Fruit fly (Drosophila melanogaster) whole organism, pupa: Measurements from ENCODE around the gene AgmNAT.
A peak's percentile ranks its signal among the peaks of the same experiment; 100 is the strongest.

Source experiments
- CG10348 ChIP-seq: fragments of 200-800 bp; sonication (Bioruptor generic); IDR thresholded peaks from 2 replicates; pipeline ENCODE4 v1.3.6; 2022; ENCODE audit warnings: missing biosample characterization, missing genetic modification characterization
- CG12605 ChIP-seq: fragments of 200-800 bp; sonication (Bioruptor generic); IDR thresholded peaks from 2 replicates; pipeline ENCODE4 v1.3.6; 2022; ENCODE audit warnings: missing biosample characterization, missing genetic modification characterization
- CG13204 ChIP-seq: fragments of 200-800 bp; sonication (Bioruptor generic); optimal IDR thresholded peaks from 2 replicates; lab custom pipeline; 2018; ENCODE audit warnings: missing biosample characterization, mild to moderate bottlenecking, missing genetic modification characterization, moderate library complexity
- CG14655 ChIP-seq: fragments of 200-800 bp; sonication (Bioruptor generic); optimal IDR thresholded peaks from 3 replicates; lab custom pipeline; 2017; ENCODE audit warnings: mild to moderate bottlenecking, missing biosample characterization, missing genetic modification reagents, missing genetic modification characterization
- CG15710 ChIP-seq: fragments of 200-800 bp; sonication (Bioruptor generic); optimal IDR thresholded peaks from 2 replicates; lab custom pipeline; 2018; ENCODE audit warnings: missing biosample characterization, mild to moderate bottlenecking, missing genetic modification characterization, moderate library complexity
- CG17806 ChIP-seq: fragments of 200-800 bp; sonication (Bioruptor generic); optimal IDR thresholded peaks from 2 replicates; lab custom pipeline; 2018; ENCODE audit warnings: missing biosample characterization, mild to moderate bottlenecking, missing genetic modification characterization, moderate library complexity
- CG32121 ChIP-seq: fragments of 200-800 bp; sonication (Bioruptor generic); IDR thresholded peaks from 2 replicates; pipeline ENCODE4 v1.3.6; 2022; ENCODE audit warnings: missing biosample characterization, missing genetic modification characterization
- CG34367 ChIP-seq: fragments of 200-800 bp; sonication (Bioruptor generic); optimal IDR thresholded peaks from 2 replicates; lab custom pipeline; 2018; ENCODE audit warnings: missing biosample characterization, mild to moderate bottlenecking, missing genetic modification characterization
- CG4496 ChIP-seq: fragments of 200-800 bp; sonication (Bioruptor generic); IDR thresholded peaks from 3 replicates; pipeline ENCODE4 v1.3.6; 2022; ENCODE audit warnings: missing biosample characterization, missing genetic modification characterization
- CG8159 ChIP-seq: fragments of 200-800 bp; sonication (Bioruptor generic); optimal IDR thresholded peaks from 3 replicates; lab custom pipeline; 2018; ENCODE audit warnings: missing biosample characterization, mild to moderate bottlenecking, missing genetic modification characterization, moderate library complexity
- CG8301 ChIP-seq: fragments of 200-800 bp; sonication (Bioruptor generic); optimal IDR thresholded peaks from 2 replicates; lab custom pipeline; 2018; ENCODE audit warnings: missing biosample characterization, mild to moderate bottlenecking, missing genetic modification characterization
- CG9948 ChIP-seq: fragments of 200-800 bp; sonication (Bioruptor generic); optimal IDR thresholded peaks from 2 replicates; lab custom pipeline; 2018; ENCODE audit warnings: missing biosample characterization, mild to moderate bottlenecking, missing genetic modification characterization, moderate library complexity
- D1 ChIP-seq: fragments of 200-800 bp; sonication (Bioruptor generic); optimal IDR thresholded peaks from 2 replicates; lab custom pipeline; 2018; ENCODE audit warnings: missing biosample characterization, mild to moderate bottlenecking, missing genetic modification characterization, moderate library complexity
- EcR ChIP-seq: fragments of 200-800 bp; sonication (Bioruptor generic); optimal IDR thresholded peaks from 3 replicates; lab custom pipeline; 2019; ENCODE audit warnings: missing biosample characterization, missing genetic modification characterization, mild to moderate bottlenecking, moderate library complexity, missing genetic modification reagents
- Ets98B ChIP-seq: fragments of 200-800 bp; sonication (Bioruptor generic); IDR thresholded peaks from 2 replicates; pipeline ENCODE4 v1.3.6; 2022; ENCODE audit warnings: missing biosample characterization, missing genetic modification characterization
- Pif1A ChIP-seq: fragments of 200-800 bp; sonication (Bioruptor generic); optimal IDR thresholded peaks from 3 replicates; lab custom pipeline; 2016; ENCODE audit warnings: missing biosample characterization, missing genetic modification characterization
- Pif1B ChIP-seq: fragments of 200-800 bp; sonication (Bioruptor generic); optimal IDR thresholded peaks from 3 replicates; lab custom pipeline; 2016; ENCODE audit warnings: missing biosample characterization, missing genetic modification characterization
- Snoo ChIP-seq: fragments of 200-800 bp; sonication (Bioruptor generic); optimal IDR thresholded peaks from 3 replicates; lab custom pipeline; 2017; ENCODE audit warnings: missing biosample characterization, mild to moderate bottlenecking, missing genetic modification characterization, inconsistent platforms
- fd96Ca ChIP-seq: fragments of 200-800 bp; sonication (Bioruptor generic); IDR thresholded peaks from 3 replicates; pipeline ENCODE4 v1.3.6; 2022; ENCODE audit warnings: missing biosample characterization, missing genetic modification characterization
- gl ChIP-seq: fragments of 200-800 bp; sonication (Bioruptor generic); optimal IDR thresholded peaks from 2 replicates; lab custom pipeline; 2018; ENCODE audit warnings: missing biosample characterization, mild to moderate bottlenecking, missing genetic modification characterization
- rn ChIP-seq: fragments of 200-800 bp; sonication (Bioruptor generic); IDR thresholded peaks from 2 replicates; pipeline ENCODE4 v1.3.6; 2022; ENCODE audit warnings: missing biosample characterization, missing genetic modification characterization

The AgmNAT gene

DNA sequence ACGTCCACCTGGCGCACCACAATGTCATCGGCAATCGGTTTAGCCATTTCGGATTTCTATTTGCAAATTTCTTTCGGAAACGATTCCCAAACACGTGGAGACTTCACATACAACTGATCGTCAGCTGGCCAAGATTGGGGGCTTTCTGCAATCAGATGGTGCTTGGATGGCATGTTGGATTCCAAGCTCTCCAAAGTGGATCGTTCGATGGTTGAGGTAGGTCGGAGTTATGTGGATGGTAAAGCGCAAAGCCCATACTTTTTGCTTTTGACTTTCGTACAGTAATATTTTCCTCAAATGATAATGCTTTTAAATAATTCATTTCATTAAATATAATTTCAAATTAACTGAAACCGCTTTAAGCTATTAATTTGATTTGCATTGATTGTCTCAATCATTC, at the start of gene AgmNAT:
AgmNAT (minus strand) TSS at position 101 of the 400 bp plus-strand sequence.
- TF ChIP-seq Pif1B (GFP tag; lab: Kevin White, UChicago) = no peak
- no peak for TF ChIP-seq CG13204
- no peak for TF ChIP-seq gl (tag; lab: Kevin White, UChicago)
- TF ChIP-seq CG17806 (tag; lab: Kevin White, UChicago) = no peak
- no peak for TF ChIP-seq D1 (tag; lab: Kevin White, UChicago)
- no peak for TF ChIP-seq Ets98B (GFP tag; lab: Robert Waterston, UW)
- TF ChIP-seq Pif1A = no peak
- TF ChIP-seq rn (GFP tag; lab: Robert Waterston, UW) = no peak
- no peak for TF ChIP-seq CG8159 (tag; lab: Kevin White, UChicago)
- TF ChIP-seq fd96Ca = no peak
- no peak for TF ChIP-seq CG14655
- TF ChIP-seq CG32121 (GFP tag; lab: Robert Waterston, UW) = no peak
- TF ChIP-seq CG12605 = no peak
- no peak for TF ChIP-seq CG34367 (tag; lab: Kevin White, UChicago)
- no peak for TF ChIP-seq CG4496 (GFP tag; lab: Robert Waterston, UW)
- no peak for TF ChIP-seq CG8301 (tag; lab: Kevin White, UChicago)
- no peak for TF ChIP-seq CG10348 (GFP tag; lab: Robert Waterston, UW)

dm6 chrX:5865051-5865450, 49.4 kb upstream of the AgmNAT start, which contains the start of gene CG43137:
Gene CG43137, minus strand, starts transcription at chrX:5865151.
- no peak for TF ChIP-seq CG15710 (tag; lab: Kevin White, UChicago)
- no peak for TF ChIP-seq CG10348 (GFP tag; lab: Robert Waterston, UW)
- no peak for TF ChIP-seq CG12605
- TF ChIP-seq CG14655 = no peak
- TF ChIP-seq fd96Ca = no peak
- no peak for TF ChIP-seq EcR
- no peak for TF ChIP-seq Ets98B (GFP tag; lab: Robert Waterston, UW)
- TF ChIP-seq CG8301 (tag; lab: Kevin White, UChicago) = no peak
- TF ChIP-seq CG8159 (tag; lab: Kevin White, UChicago) = no peak
- TF ChIP-seq CG17806 (tag; lab: Kevin White, UChicago) = no peak
- no peak for TF ChIP-seq CG4496 (GFP tag; lab: Robert Waterston, UW)
- no peak for TF ChIP-seq CG34367 (tag; lab: Kevin White, UChicago)
- TF ChIP-seq CG13204 = no peak
- no peak for TF ChIP-seq CG9948 (tag; lab: Kevin White, UChicago)

DNA sequence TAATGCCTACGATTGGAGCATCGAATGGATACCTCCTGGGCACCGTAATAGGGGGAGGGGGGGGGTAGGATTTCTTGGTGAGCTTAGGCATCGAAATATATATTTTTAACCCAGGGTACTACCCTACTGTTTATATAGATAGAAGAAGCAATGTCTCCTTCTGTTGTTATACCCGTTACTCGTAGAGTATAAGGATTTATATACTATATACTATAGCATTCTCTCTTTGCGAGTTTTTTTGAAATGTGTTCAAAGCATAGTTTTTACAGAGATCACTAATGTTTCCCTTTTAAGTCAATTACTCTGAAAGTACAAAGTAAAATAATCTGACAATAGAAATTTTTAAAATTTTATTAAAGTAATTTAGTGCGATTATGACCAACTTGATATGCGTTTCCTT, 37.8 kb upstream of the AgmNAT start, which contains the start of gene CG43136:
CG43136 (plus strand) TSS at position 301 of the 400 bp plus-strand sequence.
- TF ChIP-seq Snoo (tag; lab: Kevin White, UChicago) (no peak), Ets98B (GFP tag; lab: Robert Waterston, UW) (no peak), CG17806 (tag; lab: Kevin White, UChicago) (no peak), CG8301 (tag; lab: Kevin White, UChicago) (no peak), D1 (tag; lab: Kevin White, UChicago) (no peak), CG32121 (GFP tag; lab: Robert Waterston, UW) (no peak), Pif1A (no peak), EcR (no peak), CG8159 (tag; lab: Kevin White, UChicago) (no peak), rn (GFP tag; lab: Robert Waterston, UW) (no peak), Pif1B (GFP tag; lab: Kevin White, UChicago) (no peak), CG34367 (tag; lab: Kevin White, UChicago) (no peak)
- TF ChIP-seq, all 21 proteins: peak for 0

DNA sequence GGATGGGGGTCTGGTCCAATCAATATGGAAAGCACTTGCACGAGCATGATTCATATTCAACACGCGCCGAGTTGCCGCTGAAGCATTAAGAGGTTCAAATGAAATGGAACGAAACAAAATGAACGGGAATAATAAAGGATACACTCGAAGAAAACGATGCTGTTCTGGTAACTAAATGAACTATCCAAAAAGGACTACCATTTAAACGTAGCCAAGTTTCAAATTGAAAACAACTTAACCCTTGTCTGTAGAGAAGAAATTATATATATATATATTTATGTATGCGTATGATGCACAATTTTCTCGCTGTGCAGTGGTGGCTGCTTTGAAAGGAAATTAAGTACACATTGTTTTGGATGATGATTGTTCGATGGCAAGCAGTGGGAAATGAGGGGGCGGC, 37.1 kb upstream of the AgmNAT start:
- no peak for TF ChIP-seq CG32121 (GFP tag; lab: Robert Waterston, UW)
- peak; percentile 3 for TF ChIP-seq CG8159 (tag; lab: Kevin White, UChicago)

DNA sequence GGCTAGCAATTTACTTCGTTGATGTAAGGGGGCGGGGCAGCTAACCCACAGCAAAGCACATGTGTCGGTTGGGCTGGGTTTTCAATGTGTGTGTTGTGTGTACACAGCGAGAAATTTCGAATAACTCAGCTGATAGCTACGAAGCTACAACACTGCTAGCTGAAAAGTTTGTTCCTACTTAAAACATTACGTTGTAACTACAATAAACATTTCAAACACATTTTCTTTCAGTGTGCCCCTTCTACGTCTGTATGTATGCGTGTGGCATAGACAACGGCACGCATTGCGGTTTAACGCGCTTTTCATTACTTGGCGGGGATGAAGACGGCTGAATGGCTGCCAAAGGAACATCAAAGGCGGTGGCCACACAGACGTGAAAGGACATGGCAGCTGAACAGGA, 31.9 kb upstream of the AgmNAT start:
- TF ChIP-seq CG34367 (tag; lab: Kevin White, UChicago) = no peak
- no peak for TF ChIP-seq Snoo (tag; lab: Kevin White, UChicago)
- TF ChIP-seq CG8301 (tag; lab: Kevin White, UChicago) = no peak
- TF ChIP-seq CG9948 (tag; lab: Kevin White, UChicago) = no peak
- TF ChIP-seq Ets98B (GFP tag; lab: Robert Waterston, UW) = no peak
- no peak for TF ChIP-seq Pif1A
- no peak for TF ChIP-seq CG13204
- no peak for TF ChIP-seq CG15710 (tag; lab: Kevin White, UChicago)
- TF ChIP-seq rn (GFP tag; lab: Robert Waterston, UW) = no peak
- no peak for TF ChIP-seq CG32121 (GFP tag; lab: Robert Waterston, UW)
- TF ChIP-seq gl (tag; lab: Kevin White, UChicago) = no peak
- TF ChIP-seq EcR = no peak
- TF ChIP-seq CG14655 = no peak
- TF ChIP-seq CG17806 (tag; lab: Kevin White, UChicago) = no peak

dm6 chrX:5844980-5845379, 29.4 kb upstream of the AgmNAT start, which contains the start of gene CG12729:
Gene CG12729, plus strand, starts transcription at chrX:5845280.
- TF ChIP-seq Pif1A (no peak), CG8159 (tag; lab: Kevin White, UChicago) (no peak), Pif1B (GFP tag; lab: Kevin White, UChicago) (no peak), CG9948 (tag; lab: Kevin White, UChicago) (no peak), CG4496 (GFP tag; lab: Robert Waterston, UW) (no peak), CG32121 (GFP tag; lab: Robert Waterston, UW) (no peak), CG14655 (no peak)
